Fruit fly (Drosophila melanogaster): ENCODE measurements around the gene CG15728.
A peak's percentile ranks its signal among the peaks of the same experiment; 100 is the strongest.

dm6 chrX:12574666-12575202, 49.4 kb upstream of the CG15728 start:
- TF ChIP-seq CG15710 (tag; optimal IDR thresholded peaks at IDR 0.05) (peak; percentile 88), EcR (GFP tag; optimal IDR thresholded peaks at IDR 0.05) (peak; percentile 85), CG14655 (GFP tag; optimal IDR thresholded peaks at IDR 0.05) (peak; percentile 87), gl (tag; optimal IDR thresholded peaks at IDR 0.05) (peak; percentile 98)

All from whole organism, pupa.